Fruit fly (Drosophila melanogaster) whole organism, embryonic: ENCODE data around the gene CG10140.

Experiments
- Adf1 ChIP-seq: fragments of 200-800 bp; sonication (Bioruptor generic); IDR thresholded peaks from 2 replicates; pipeline ENCODE4 v1.3.6; 2022; ENCODE audit warnings: missing biosample characterization, missing genetic modification characterization
- BEAF-32 ChIP-seq: fragments of 200-800 bp; sonication (Bioruptor generic); optimal IDR thresholded peaks from 3 replicates; lab custom pipeline; 2017; ENCODE audit warnings: missing biosample characterization, missing genetic modification characterization, mild to moderate bottlenecking, moderate library complexity, missing genetic modification reagents
- Bteb2 ChIP-seq: fragments of 200-800 bp; sonication (Bioruptor generic); optimal IDR thresholded peaks from 2 replicates; lab custom pipeline; 2016; ENCODE audit warnings: missing biosample characterization, missing genetic modification characterization
- CG10654 ChIP-seq: fragments of 200-800 bp; sonication (Bioruptor generic); optimal IDR thresholded peaks from 2 replicates; lab custom pipeline; 2016; ENCODE audit warnings: missing biosample characterization, missing genetic modification characterization
- CG11456 ChIP-seq: fragments of 200-800 bp; sonication (Bioruptor generic); IDR thresholded peaks from 3 replicates; pipeline ENCODE4 v1.3.6; 2022; ENCODE audit warnings: missing biosample characterization, missing genetic modification characterization
- CG11696 ChIP-seq: fragments of 200-800 bp; sonication (Bioruptor generic); IDR thresholded peaks from 2 replicates; pipeline ENCODE4 v1.3.6; 2022; ENCODE audit warnings: missing biosample characterization, missing genetic modification characterization
- CG12299 ChIP-seq: fragments of 200-800 bp; sonication (Bioruptor generic); optimal IDR thresholded peaks from 2 replicates; lab custom pipeline; 2018; ENCODE audit warnings: missing biosample characterization, mild to moderate bottlenecking, missing genetic modification characterization
- CG13296 ChIP-seq: fragments of 200-800 bp; sonication (Bioruptor generic); optimal IDR thresholded peaks from 3 replicates; lab custom pipeline; 2018; ENCODE audit warnings: missing biosample characterization, mild to moderate bottlenecking, missing genetic modification characterization
- CG14441 ChIP-seq: fragments of 200-800 bp; sonication (Bioruptor generic); IDR thresholded peaks from 2 replicates; pipeline ENCODE4 v1.3.6; 2022; ENCODE audit warnings: missing biosample characterization, missing genetic modification characterization
- CG17612 ChIP-seq: fragments of 200-800 bp; sonication (Bioruptor generic); IDR thresholded peaks from 2 replicates; pipeline ENCODE4 v1.3.6; 2022; ENCODE audit warnings: missing biosample characterization, missing genetic modification characterization
- CG1832 ChIP-seq: fragments of 200-800 bp; sonication (Bioruptor generic); optimal IDR thresholded peaks from 2 replicates; lab custom pipeline; 2017; ENCODE audit warnings: missing biosample characterization, mild to moderate bottlenecking, missing genetic modification characterization, inconsistent platforms
- CG2116 ChIP-seq: fragments of 200-800 bp; sonication (Bioruptor generic); optimal IDR thresholded peaks from 3 replicates; lab custom pipeline; 2018; ENCODE audit warnings: missing biosample characterization, mild to moderate bottlenecking, missing genetic modification characterization
- CG2875 ChIP-seq: fragments of 200-800 bp; sonication (Bioruptor generic); optimal IDR thresholded peaks from 2 replicates; lab custom pipeline; 2017; ENCODE audit warnings: missing biosample characterization, mild to moderate bottlenecking, missing genetic modification characterization, missing genetic modification reagents
- CG30020 ChIP-seq: fragments of 200-800 bp; optimal IDR thresholded peaks from 2 replicates; lab custom pipeline; 2019; ENCODE audit warnings: missing biosample characterization, mild to moderate bottlenecking, missing genetic modification characterization, moderate library complexity
- CG30403 ChIP-seq: fragments of 200-800 bp; sonication (Bioruptor generic); optimal IDR thresholded peaks from 3 replicates; lab custom pipeline; 2016; ENCODE audit warnings: missing biosample characterization, missing genetic modification characterization
- CG32532 ChIP-seq: fragments of 200-800 bp; sonication (Bioruptor generic); IDR thresholded peaks from 2 replicates; pipeline ENCODE4 v1.3.6; 2022; ENCODE audit warnings: missing biosample characterization, missing genetic modification characterization
- CG6654 ChIP-seq: fragments of 200-800 bp; sonication (Bioruptor generic); optimal IDR thresholded peaks from 2 replicates; lab custom pipeline; 2017; ENCODE audit warnings: missing biosample characterization, mild to moderate bottlenecking, missing genetic modification characterization
- CG8290 ChIP-seq, 3 experiments: fragments of 200-800 bp; sonication (Bioruptor generic); optimal IDR thresholded peaks; 2 replicates each; lab custom pipeline; 2016 to 2019; ENCODE audit warnings: missing biosample characterization in 3 of 3, missing genetic modification characterization in 3 of 3, mild to moderate bottlenecking in 2 of 3, moderate library complexity in 1 of 3
- CG8944 ChIP-seq: fragments of 200-800 bp; sonication (Bioruptor generic); optimal IDR thresholded peaks from 3 replicates; lab custom pipeline; 2016; ENCODE audit warnings: missing biosample characterization, missing genetic modification characterization
- CG9932 ChIP-seq: fragments of 200-800 bp; sonication (Bioruptor generic); IDR thresholded peaks from 2 replicates; pipeline ENCODE4 v1.3.6; 2022; ENCODE audit warnings: missing biosample characterization, missing genetic modification characterization
- CHES-1-like ChIP-seq: fragments of 200-800 bp; sonication (Bioruptor generic); optimal IDR thresholded peaks from 2 replicates; lab custom pipeline; 2016; ENCODE audit warnings: missing biosample characterization, missing genetic modification characterization
- Doc3 ChIP-seq: fragments of 200-800 bp; sonication (Bioruptor generic); IDR thresholded peaks from 3 replicates; pipeline ENCODE4 v1.3.6; 2022; ENCODE audit warnings: missing biosample characterization, missing genetic modification characterization; ENCODE audit not compliant: partially characterized antibody
- ERR ChIP-seq: fragments of 200-800 bp; sonication (Bioruptor generic); optimal IDR thresholded peaks from 2 replicates; lab custom pipeline; 2016; ENCODE audit warnings: missing biosample characterization, missing genetic modification characterization
- HLH4C ChIP-seq: fragments of 200-800 bp; sonication (Bioruptor generic); IDR thresholded peaks from 3 replicates; pipeline ENCODE4 v1.3.6; 2022; ENCODE audit warnings: missing biosample characterization, missing genetic modification characterization; ENCODE audit not compliant: partially characterized antibody
- Hmr ChIP-seq: fragments of 200-800 bp; sonication (Bioruptor generic); optimal IDR thresholded peaks from 3 replicates; lab custom pipeline; 2017; ENCODE audit warnings: mild to moderate bottlenecking, missing biosample characterization, missing genetic modification reagents, missing genetic modification characterization
- Hr3 ChIP-seq: fragments of 200-800 bp; sonication (Bioruptor generic); optimal IDR thresholded peaks from 3 replicates; lab custom pipeline; 2016; ENCODE audit warnings: missing biosample characterization, missing genetic modification characterization
- Hsf ChIP-seq: fragments of 200-800 bp; sonication (Bioruptor generic); optimal IDR thresholded peaks from 3 replicates; lab custom pipeline; 2016; ENCODE audit warnings: missing biosample characterization, missing genetic modification characterization
- Lhr ChIP-seq: fragments of 200-800 bp; sonication (Bioruptor generic); optimal IDR thresholded peaks from 3 replicates; lab custom pipeline; 2017; ENCODE audit warnings: mild to moderate bottlenecking, missing biosample characterization, missing genetic modification reagents, missing genetic modification characterization
- Opbp ChIP-seq: fragments of 200-800 bp; sonication (Bioruptor generic); IDR thresholded peaks from 3 replicates; pipeline ENCODE4 v1.3.6; 2022; ENCODE audit warnings: missing biosample characterization, missing genetic modification characterization; ENCODE audit not compliant: partially characterized antibody
- ap ChIP-seq: fragments of 200-800 bp; sonication (Bioruptor generic); IDR thresholded peaks from 2 replicates; pipeline ENCODE4 v1.3.6; 2022; ENCODE audit warnings: missing biosample characterization, missing genetic modification characterization
- caup ChIP-seq: fragments of 200-800 bp; sonication (Bioruptor generic); optimal IDR thresholded peaks from 3 replicates; lab custom pipeline; 2017; ENCODE audit warnings: missing biosample characterization, mild to moderate bottlenecking, missing genetic modification characterization, moderate library complexity; ENCODE audit not compliant: severe bottlenecking
- chn ChIP-seq: fragments of 200-800 bp; sonication (Bioruptor generic); optimal IDR thresholded peaks from 2 replicates; lab custom pipeline; 2016; ENCODE audit warnings: missing biosample characterization, missing genetic modification characterization
- dmrt11E ChIP-seq: fragments of 200-800 bp; sonication (Bioruptor generic); optimal IDR thresholded peaks from 3 replicates; lab custom pipeline; 2018; ENCODE audit warnings: missing biosample characterization, mild to moderate bottlenecking, missing genetic modification characterization, moderate library complexity
- gro ChIP-seq: fragments of 200-800 bp; sonication (Bioruptor generic); optimal IDR thresholded peaks from 2 replicates; lab custom pipeline; 2016; ENCODE audit warnings: missing biosample characterization, missing genetic modification characterization
- gsb-n ChIP-seq: fragments of 200-800 bp; sonication (Bioruptor generic); optimal IDR thresholded peaks from 3 replicates; lab custom pipeline; 2018; ENCODE audit warnings: missing biosample characterization, mild to moderate bottlenecking, missing genetic modification characterization
- hkb ChIP-seq, 2 experiments: fragments of 200-800 bp in 1 of 2; fragments of >200 bp in 1 of 2; sonication (Bioruptor generic) in 1 of 2; IDR thresholded peaks in 1 of 2; optimal IDR thresholded peaks in 1 of 2; 2 replicates each; pipeline versions ENCODE4 v1.3.6 to Lab custom; 2017 to 2022; ENCODE audit warnings: missing biosample characterization in 1 of 2, missing genetic modification characterization in 1 of 2
- insv ChIP-seq, 2 experiments: fragments of 200-800 bp; sonication (Bioruptor generic); optimal IDR thresholded peaks; 3 replicates each; lab custom pipeline; 2016 to 2018; ENCODE audit warnings: missing biosample characterization in 2 of 2, missing genetic modification characterization in 2 of 2
- jumu ChIP-seq: fragments of 200-800 bp; sonication (Bioruptor generic); optimal IDR thresholded peaks from 3 replicates; lab custom pipeline; 2016; ENCODE audit warnings: missing biosample characterization, missing genetic modification characterization
- nmo ChIP-seq: fragments of 200-800 bp; sonication (Bioruptor generic); optimal IDR thresholded peaks from 2 replicates; lab custom pipeline; 2018; ENCODE audit warnings: missing biosample characterization, mild to moderate bottlenecking, missing genetic modification characterization, moderate library complexity
- nom ChIP-seq: fragments of 200-800 bp; sonication (Bioruptor generic); optimal IDR thresholded peaks from 2 replicates; lab custom pipeline; 2017; ENCODE audit warnings: missing biosample characterization, missing genetic modification characterization, mild to moderate bottlenecking, moderate library complexity, missing genetic modification reagents
- peb ChIP-seq: fragments of 200-800 bp; sonication (Bioruptor generic); IDR thresholded peaks from 2 replicates; pipeline ENCODE4 v1.3.6; 2022; ENCODE audit warnings: missing biosample characterization, missing genetic modification characterization
- so ChIP-seq: fragments of 200-800 bp; sonication (Bioruptor generic); IDR thresholded peaks from 3 replicates; pipeline ENCODE4 v1.3.6; 2022; ENCODE audit warnings: missing biosample characterization, missing genetic modification characterization
- tna ChIP-seq: fragments of 200-800 bp; sonication (Bioruptor generic); IDR thresholded peaks from 2 replicates; pipeline ENCODE4 v1.3.6; 2022; ENCODE audit warnings: missing biosample characterization, missing genetic modification characterization; ENCODE audit not compliant: partially characterized antibody
- vvl ChIP-seq: fragments of 200-800 bp; sonication (Bioruptor generic); IDR thresholded peaks from 2 replicates; pipeline ENCODE4 v1.3.6; 2022; ENCODE audit warnings: missing biosample characterization, missing genetic modification characterization
- zen ChIP-seq: fragments of 200-800 bp; sonication (Bioruptor generic); optimal IDR thresholded peaks from 3 replicates; lab custom pipeline; 2018; ENCODE audit warnings: missing biosample characterization, mild to moderate bottlenecking, missing genetic modification characterization, moderate library complexity

CG10140 gene

DNA sequence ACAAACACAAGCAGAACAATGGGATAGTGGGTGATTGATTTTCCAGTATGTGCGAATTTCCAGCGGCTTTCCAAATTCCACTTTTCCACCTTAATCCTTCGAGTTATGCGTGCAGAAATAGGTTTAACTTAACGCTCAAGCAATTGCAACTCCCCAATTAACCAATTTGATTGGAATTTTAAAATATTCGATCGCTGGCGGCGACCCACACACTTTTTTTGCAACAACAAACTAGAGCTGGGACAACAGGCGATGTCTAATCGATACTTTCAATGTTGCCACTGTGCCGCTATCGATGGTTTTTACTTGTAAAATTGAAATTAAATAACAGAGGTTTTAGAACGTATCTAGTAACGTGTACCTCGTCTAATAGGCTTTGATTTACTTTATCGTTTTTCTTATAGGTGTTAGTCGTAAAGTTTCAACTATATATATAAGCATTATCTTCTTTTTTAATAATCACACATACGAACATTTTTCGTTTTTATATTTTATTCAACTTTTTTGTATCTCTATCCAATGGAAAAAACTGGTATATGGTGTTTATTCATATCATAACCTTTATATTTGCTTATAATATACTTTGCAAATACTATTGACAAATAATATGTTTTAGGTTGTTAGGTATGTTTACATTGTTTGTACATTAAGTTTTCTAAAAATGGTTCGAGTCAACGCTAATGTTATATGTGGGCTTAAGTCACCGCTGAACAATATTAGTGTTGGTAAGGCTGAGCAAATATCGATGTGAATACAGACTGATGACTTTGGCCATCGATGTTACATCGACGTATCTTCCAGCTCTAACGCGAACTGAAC lies 46.0 kb upstream of the CG10140 start, which contains the start of the genes Abp1 and Tgi (continued):
- TF ChIP-seq CG11456 (peak; percentile 77), Bteb2 (GFP tag; lab: Kevin White, UChicago) (peak; percentile 39), zen (tag; lab: Kevin White, UChicago) (peak; percentile 41), CG8290 (GFP tag; optimal IDR thresholded peaks at IDR 0.05; lab: Kevin White, UChicago) (peak; percentile 27), CG8290 (tag; optimal IDR thresholded peaks at IDR 0.05; lab: Kevin White, UChicago) (peak in 1 of 2 experiments; percentile 86), ap (GFP tag; lab: Robert Waterston, UW) (no peak), CG6654 (no peak), insv (GFP tag; optimal IDR thresholded peaks at IDR 0.05; lab: Kevin White, UChicago) (peak in 1 of 2 experiments; percentile 1), CG2875 (GFP tag; lab: Kevin White, UChicago) (no peak), Lhr (GFP tag; lab: Kevin White, UChicago) (peak; percentile 70), CG9932 (GFP tag; lab: Robert Waterston, UW) (peak; percentile 88), CG1832 (GFP tag; lab: Kevin White, UChicago) (no peak), CG2116 (GFP tag; lab: Kevin White, UChicago) (peak; percentile 73), ERR (GFP tag; lab: Kevin White, UChicago) (peak; percentile 2), dmrt11E (tag; lab: Kevin White, UChicago) (peak; percentile 23), CG11696 (no peak), BEAF-32 (GFP tag; lab: Kevin White, UChicago) (peak; percentile 91), gro (GFP tag; lab: Kevin White, UChicago) (peak; percentile 36), Opbp (GFP tag; lab: Robert Waterston, UW) (peak; percentile 89), CG10654 (GFP tag; lab: Kevin White, UChicago) (peak; percentile 2), jumu (GFP tag; lab: Kevin White, UChicago) (peak; percentile 19), tna (GFP tag; lab: Robert Waterston, UW) (peak; percentile 69), nmo (GFP tag; lab: Kevin White, UChicago) (peak; percentile 49), Adf1 (GFP tag; lab: Robert Waterston, UW) (no peak), CG13296 (GFP tag; lab: Kevin White, UChicago) (no peak), CG12299 (tag; lab: Kevin White, UChicago) (no peak), CG14441 (no peak), HLH4C (GFP tag; lab: Robert Waterston, UW) (peak; percentile 61), CG32532 (GFP tag; lab: Robert Waterston, UW) (peak; percentile 13; the same call in 1 of the 2 replicates), Hmr (GFP tag; lab: Kevin White, UChicago) (peak; percentile 65), CHES-1-like (peak; percentile 47), Doc3 (GFP tag; lab: Robert Waterston, UW) (peak; percentile 64), chn (peak; percentile 32), CG30403 (GFP tag; lab: Kevin White, UChicago) (peak; percentile 43), gsb-n (peak; percentile 15), vvl (GFP tag; lab: Robert Waterston, UW) (peak; percentile 12; the same call in 1 of the 2 replicates), caup (GFP tag; lab: Kevin White, UChicago) (peak; percentile 16), so (GFP tag; lab: Robert Waterston, UW) (no peak), peb (GFP tag; lab: Robert Waterston, UW) (no peak), CG17612 (no peak), hkb (optimal IDR thresholded peaks at IDR 0.05; lab: Kevin White, UChicago) (no peak), hkb (GFP tag; IDR thresholded peaks at IDR 0.05; lab: Robert Waterston, UW) (no peak), Hr3 (GFP tag; lab: Kevin White, UChicago) (peak; percentile 25), Hsf (GFP tag; lab: Kevin White, UChicago) (peak; percentile 35), CG30020 (peak; percentile 10), CG8944 (GFP tag; lab: Kevin White, UChicago) (peak; percentile 8), nom (GFP tag; lab: Kevin White, UChicago) (peak; percentile 7)
- TF ChIP-seq, all 482 proteins: peak for 175
